Worm (Caenorhabditis elegans): ENCODE results near the gene F35G12.12.

F35G12.12 gene

ce11 chrIII:4584068-4584566, 2.5 kb downstream of the F35G12.12 start, which contains the start of gene F35G12.5:
Gene F35G12.5 (plus strand): TSS chrIII:4584118.
- no peak for TF ChIP-seq sem-2 (GFP tag; optimal IDR thresholded peaks at IDR 0.05)
- no peak for TF ChIP-seq snpc-4 (tag; optimal IDR thresholded peaks at IDR 0.05)
- TF ChIP-seq lin-32 (GFP tag; optimal IDR thresholded peaks at IDR 0.05) = no peak
- TF ChIP-seq lin-13 (tag; optimal IDR thresholded peaks at IDR 0.05) = no peak
- TF ChIP-seq ceh-39 (tag; optimal IDR thresholded peaks at IDR 0.05) = no peak
- TF ChIP-seq ceh-83 (GFP tag; optimal IDR thresholded peaks at IDR 0.05) = no peak
- TF ChIP-seq tbx-8 (GFP tag; optimal IDR thresholded peaks at IDR 0.05) = no peak
- no peak for TF ChIP-seq nhr-2 (tag; optimal IDR thresholded peaks at IDR 0.05)
- no peak for TF ChIP-seq pha-4 (tag; optimal IDR thresholded peaks at IDR 0.05)
- TF ChIP-seq unc-120 (tag; optimal IDR thresholded peaks at IDR 0.05; ENCODE audit: poor library complexity, severe bottlenecking) = no peak
- no peak for TF ChIP-seq blmp-1 (tag; optimal IDR thresholded peaks at IDR 0.05)
- TF ChIP-seq mep-1 (tag; optimal IDR thresholded peaks at IDR 0.05) = no peak
- no peak for TF ChIP-seq unc-62 (GFP tag; optimal IDR thresholded peaks at IDR 0.05)
- TF ChIP-seq elt-3 (tag; optimal IDR thresholded peaks at IDR 0.05) = no peak
- no peak for TF ChIP-seq zip-8 (tag; optimal IDR thresholded peaks at IDR 0.05)
- TF ChIP-seq nhr-76 (tag; optimal IDR thresholded peaks at IDR 0.05) = no peak
- no peak for TF ChIP-seq hlh-1 (tag; optimal IDR thresholded peaks at IDR 0.05)
- TF ChIP-seq bed-3 (GFP tag; optimal IDR thresholded peaks at IDR 0.05) = no peak
- no peak for TF ChIP-seq lsy-2 (tag; optimal IDR thresholded peaks at IDR 0.05)

- TF ChIP-seq ces-1 (GFP tag; optimal IDR thresholded peaks at IDR 0.05) (peak; percentile 91), lsy-2 (tag; optimal IDR thresholded peaks at IDR 0.05) (peak; percentile 92), pha-4 (tag; optimal IDR thresholded peaks at IDR 0.05) (peak; percentile 48), ceh-43 (GFP tag; optimal IDR thresholded peaks at IDR 0.05) (peak; percentile 40), mab-5 (tag; optimal IDR thresholded peaks at IDR 0.05) (no peak), sptf-1 (tag; optimal IDR thresholded peaks at IDR 0.05) (no peak), nhr-237 (tag; optimal IDR thresholded peaks at IDR 0.05) (no peak), lin-13 (tag; optimal IDR thresholded peaks at IDR 0.05) (peak; percentile 19), ham-2 (GFP tag; optimal IDR thresholded peaks at IDR 0.05) (peak; percentile 28)
Measured at ce11 chrIII:4587177-4587576, 5.6 kb downstream of the F35G12.12 start, which contains the start of the genes F35G12.7 and smc-4. Gene F35G12.7 (minus strand): TSS chrIII:4587330. Gene smc-4 (plus strand): TSS chrIII:4587501.

- TF ChIP-seq lsy-2 (tag; optimal IDR thresholded peaks at IDR 0.05) = no peak
Measured at ce11 chrIII:4593098-4593697, 11.6 kb downstream of the F35G12.12 start, which contains the start of gene erh-2. Gene erh-2 (plus strand): TSS chrIII:4593231.

ce11 chrIII:4594324-4594723, 12.7 kb downstream of the F35G12.12 start, which contains the start of gene apc-11:
Gene apc-11 (minus strand): TSS chrIII:4594424.
- TF ChIP-seq lin-13 (tag; optimal IDR thresholded peaks at IDR 0.05) = no peak
- no peak for TF ChIP-seq nhr-2 (tag; optimal IDR thresholded peaks at IDR 0.05)
- no peak for TF ChIP-seq elt-1 (tag; optimal IDR thresholded peaks at IDR 0.05; ENCODE audit: borderline replicate concordance, insufficient read depth)
- no peak for TF ChIP-seq snpc-4 (tag; optimal IDR thresholded peaks at IDR 0.05)
- TF ChIP-seq unc-62 (GFP tag; optimal IDR thresholded peaks at IDR 0.05) = no peak
- no peak for TF ChIP-seq nhr-12 (tag; optimal IDR thresholded peaks at IDR 0.05)
- TF ChIP-seq ham-2 (GFP tag; optimal IDR thresholded peaks at IDR 0.05) = no peak
- no peak for TF ChIP-seq mls-2 (tag; optimal IDR thresholded peaks at IDR 0.05)

DNA sequence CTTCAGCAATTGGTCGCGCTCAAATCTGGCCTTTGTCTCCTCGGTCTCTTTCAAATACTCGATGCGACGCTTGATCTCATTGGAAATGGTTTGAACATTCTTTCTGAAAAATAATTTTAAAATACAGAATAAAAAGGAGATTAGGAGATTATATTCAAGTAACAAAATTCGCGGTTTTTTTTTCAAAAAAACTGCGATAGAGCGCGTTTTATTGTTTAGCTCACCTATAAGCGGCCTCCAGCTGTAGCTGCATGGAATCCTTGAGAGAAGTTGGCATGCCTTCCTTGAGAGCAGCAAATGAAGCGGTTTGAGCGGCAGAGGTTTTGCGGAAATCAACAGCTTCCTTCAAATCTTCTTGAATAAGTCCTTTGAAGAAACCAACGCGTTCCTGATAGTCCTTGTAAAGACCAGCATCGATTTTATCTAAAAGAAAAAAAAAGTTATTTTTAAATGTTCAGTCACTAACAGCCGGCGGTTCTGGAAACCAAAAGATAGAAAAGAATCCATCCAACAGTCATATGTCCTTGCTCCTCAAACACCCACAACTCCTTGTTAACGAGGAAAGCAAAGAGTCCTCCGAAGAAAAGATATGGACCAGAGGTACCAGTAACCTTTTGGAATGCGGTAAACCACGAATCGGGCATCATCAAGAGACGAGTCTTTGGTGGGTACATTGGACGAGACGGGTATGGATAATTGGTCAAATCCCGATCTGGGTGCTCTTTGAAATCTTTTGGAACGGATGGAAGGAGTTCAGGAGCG, 13.3 kb downstream of the F35G12.12 start:
- no peak for TF ChIP-seq snpc-4 (tag; optimal IDR thresholded peaks at IDR 0.05)
- TF ChIP-seq nhr-12 (tag; optimal IDR thresholded peaks at IDR 0.05) = no peak
- no peak for TF ChIP-seq M03D4.4 (tag; optimal IDR thresholded peaks at IDR 0.05)
- TF ChIP-seq mls-2 (tag; optimal IDR thresholded peaks at IDR 0.05) = no peak
- TF ChIP-seq unc-62 (GFP tag; optimal IDR thresholded peaks at IDR 0.05) = no peak
- no peak for TF ChIP-seq mab-5 (tag; optimal IDR thresholded peaks at IDR 0.05)
- no peak for TF ChIP-seq unc-120 (tag; optimal IDR thresholded peaks at IDR 0.05; ENCODE audit: poor library complexity, severe bottlenecking)
- no peak for TF ChIP-seq hlh-1 (tag; optimal IDR thresholded peaks at IDR 0.05)
- no peak for TF ChIP-seq drap-1 (GFP tag; optimal IDR thresholded peaks at IDR 0.05)
- no peak for TF ChIP-seq lin-13 (tag; optimal IDR thresholded peaks at IDR 0.05)
- no peak for TF ChIP-seq flh-1 (GFP tag; optimal IDR thresholded peaks at IDR 0.05)
- TF ChIP-seq sem-2 (GFP tag; optimal IDR thresholded peaks at IDR 0.05) = no peak
- TF ChIP-seq unc-39 (tag; optimal IDR thresholded peaks at IDR 0.05) = no peak
- no peak for TF ChIP-seq elt-1 (tag; optimal IDR thresholded peaks at IDR 0.05; ENCODE audit: borderline replicate concordance, insufficient read depth)
- TF ChIP-seq sptf-1 (tag; optimal IDR thresholded peaks at IDR 0.05) = no peak
- no peak for TF ChIP-seq zip-8 (tag; optimal IDR thresholded peaks at IDR 0.05)
- TF ChIP-seq mep-1 (tag; optimal IDR thresholded peaks at IDR 0.05) = no peak

All from whole organism, mixed stage, embryonic.